Worm (Caenorhabditis elegans) whole organism, young adult: ENCODE measurements around the gene npr-12.

Experiments used
- B0019.2 ChIP-seq: fragments of 200-800 bp; sonication (Bioruptor generic); conservative IDR thresholded peaks from 2 replicates; pipeline ENCODE4 v1.3.6; 2022; ENCODE audit warnings: missing genetic modification reagents, missing genetic modification characterization, missing compliant biosample characterization
- B0261.1 ChIP-seq: sonication (generic microtip); optimal IDR thresholded peaks from 2 replicates; lab custom pipeline; 2016; ENCODE audit warnings: mild to moderate bottlenecking, missing genetic modification characterization, moderate library complexity, missing compliant biosample characterization
- F37B4.10 ChIP-seq: fragments of 200-800 bp; sonication (Bioruptor generic); IDR thresholded peaks from 2 replicates; pipeline ENCODE4 v1.3.6; 2022; ENCODE audit warnings: missing genetic modification characterization, missing compliant biosample characterization
- F39B2.1 ChIP-seq: fragments of 200-800 bp; sonication (Bioruptor generic); IDR thresholded peaks from 2 replicates; pipeline ENCODE4 v1.3.6; 2022; ENCODE audit warnings: missing genetic modification reagents, missing genetic modification characterization, missing compliant biosample characterization
- F49E8.2 ChIP-seq: sonication (generic microtip); optimal IDR thresholded peaks from 3 replicates; lab custom pipeline; 2017; ENCODE audit warnings: missing genetic modification characterization, mild to moderate bottlenecking, missing compliant biosample characterization, antibody characterized with exemption, moderate library complexity; ENCODE audit not compliant: insufficient read depth
- F55B11.4 ChIP-seq: sonication (generic microtip); optimal IDR thresholded peaks from 2 replicates; lab custom pipeline; 2016; ENCODE audit warnings: missing compliant biosample characterization, missing genetic modification characterization, borderline replicate concordance; ENCODE audit not compliant: insufficient read depth
- Y53G8AR.9 ChIP-seq: fragments of 200-800 bp; sonication (Bioruptor generic); conservative IDR thresholded peaks from 2 replicates; pipeline ENCODE4 v1.3.6; 2022; ENCODE audit warnings: missing genetic modification reagents, missing genetic modification characterization, missing compliant biosample characterization
- akir-1 ChIP-seq: fragments of 200-800 bp; sonication (Bioruptor generic); optimal IDR thresholded peaks from 2 replicates; lab custom pipeline; 2018; ENCODE audit warnings: mild to moderate bottlenecking, missing genetic modification characterization, moderate library complexity, missing compliant biosample characterization
- ama-1 ChIP-seq, 3 experiments: fragments of 150-350 bp in 1 of 3; sonication (generic microtip) in 2 of 3; optimal IDR thresholded peaks; 2 replicates each; lab custom pipeline; 2014 to 2018; ENCODE audit warnings: missing biosample characterization in 2 of 3, missing genetic modification characterization in 2 of 3, missing genetic modification reagents in 2 of 3
- atf-7 ChIP-seq: sonication (generic microtip); optimal IDR thresholded peaks from 2 replicates; lab custom pipeline; 2017; ENCODE audit warnings: mild to moderate bottlenecking, missing genetic modification characterization, missing compliant biosample characterization
- attf-3 ChIP-seq: fragments of 200-800 bp; sonication (Bioruptor generic); conservative IDR thresholded peaks from 2 replicates; pipeline ENCODE4 v1.3.6; 2022; ENCODE audit warnings: missing genetic modification reagents, missing genetic modification characterization, missing compliant biosample characterization
- attf-6 ChIP-seq: fragments of 200-800 bp; sonication (Bioruptor generic); IDR thresholded peaks from 2 replicates; pipeline ENCODE4 v1.3.6; 2022; ENCODE audit warnings: missing genetic modification reagents, missing genetic modification characterization, missing compliant biosample characterization
- bed-1 ChIP-seq: fragments of 200-800 bp; sonication (Bioruptor generic); IDR thresholded peaks from 2 replicates; pipeline ENCODE4 v1.3.6; 2022; ENCODE audit warnings: missing genetic modification reagents, missing genetic modification characterization, missing compliant biosample characterization
- ceh-58 ChIP-seq: fragments of 200-800 bp; sonication (Bioruptor generic); IDR thresholded peaks from 2 replicates; pipeline ENCODE4 v1.3.6; 2022; ENCODE audit warnings: missing genetic modification characterization, missing compliant biosample characterization
- dpl-1 ChIP-seq: fragments of 150-350 bp; optimal IDR thresholded peaks from 2 replicates; lab custom pipeline; 2014; ENCODE audit warnings: missing biosample characterization, missing genetic modification reagents, missing genetic modification characterization
- egrh-3 ChIP-seq: fragments of 200-800 bp; sonication (Bioruptor generic); IDR thresholded peaks from 2 replicates; pipeline ENCODE4 v1.3.6; 2022; ENCODE audit warnings: missing genetic modification reagents, missing genetic modification characterization, missing compliant biosample characterization
- ets-4 ChIP-seq: fragments of 200-800 bp; sonication (Bioruptor generic); optimal IDR thresholded peaks from 2 replicates; lab custom pipeline; 2018; ENCODE audit warnings: mild to moderate bottlenecking, missing genetic modification characterization, missing compliant biosample characterization
- gei-17 ChIP-seq: fragments of 200-800 bp; sonication (Bioruptor generic); optimal IDR thresholded peaks from 2 replicates; lab custom pipeline; 2018; ENCODE audit warnings: mild to moderate bottlenecking, missing genetic modification characterization, missing compliant biosample characterization
- him-1 ChIP-seq: sonication (generic microtip); optimal IDR thresholded peaks from 2 replicates; lab custom pipeline; 2016; ENCODE audit warnings: missing genotype, missing genetic modification reagents, missing genetic modification characterization, missing compliant biosample characterization
- hlh-26 ChIP-seq: fragments of 200-800 bp; sonication (Bioruptor generic); conservative IDR thresholded peaks from 2 replicates; pipeline ENCODE4 v1.3.6; 2022; ENCODE audit warnings: missing genetic modification reagents, missing genetic modification characterization, missing compliant biosample characterization
- hmg-1.2 ChIP-seq: fragments of 200-800 bp; sonication (Bioruptor generic); IDR thresholded peaks from 2 replicates; pipeline ENCODE4 v1.3.6; 2022; ENCODE audit warnings: missing genetic modification reagents, missing genetic modification characterization, missing compliant biosample characterization
- hrde-1 ChIP-seq: sonication (generic microtip); optimal IDR thresholded peaks from 2 replicates; lab custom pipeline; 2016; ENCODE audit warnings: missing genetic modification characterization, mild to moderate bottlenecking, missing compliant biosample characterization, moderate library complexity, missing genotype, missing genetic modification reagents, borderline replicate concordance
- hsf-1 ChIP-seq: fragments of 200-800 bp; sonication (Bioruptor generic); IDR thresholded peaks from 2 replicates; pipeline ENCODE4 v1.3.6; 2022; ENCODE audit warnings: missing genetic modification reagents, missing genetic modification characterization, missing compliant biosample characterization
- lag-1 ChIP-seq: fragments of 200-800 bp; sonication (Bioruptor generic); IDR thresholded peaks from 2 replicates; pipeline ENCODE4 v1.3.6; 2022; ENCODE audit warnings: missing genetic modification reagents, missing genetic modification characterization, missing compliant biosample characterization
- let-526 ChIP-seq: fragments of 200-800 bp; sonication (Bioruptor generic); IDR thresholded peaks from 2 replicates; pipeline ENCODE4 v1.3.6; 2022; ENCODE audit warnings: missing genetic modification reagents, missing genetic modification characterization, missing compliant biosample characterization
- let-607 ChIP-seq, 2 experiments: fragments of 200-800 bp in 1 of 2; sonication (Bioruptor generic) in 1 of 2; sonication (generic microtip) in 1 of 2; optimal IDR thresholded peaks; 2 replicates each; lab custom pipeline; 2016 to 2018; ENCODE audit warnings: mild to moderate bottlenecking in 2 of 2, missing compliant biosample characterization in 2 of 2, missing genetic modification characterization in 2 of 2, moderate library complexity in 2 of 2, missing genotype in 1 of 2
- lin-35 ChIP-seq, 3 experiments: fragments of 150-350 bp in 2 of 3; sonication (generic microtip) in 1 of 3; optimal IDR thresholded peaks; 2 replicates each; lab custom pipeline; 2014 to 2018; ENCODE audit warnings: missing biosample characterization in 3 of 3, missing genetic modification characterization in 3 of 3, missing genetic modification reagents in 3 of 3
- lsl-1 ChIP-seq: fragments of 200-800 bp; sonication (Bioruptor generic); optimal IDR thresholded peaks from 2 replicates; lab custom pipeline; 2018; ENCODE audit warnings: mild to moderate bottlenecking, missing genetic modification characterization, moderate library complexity, missing compliant biosample characterization
- madf-10 ChIP-seq: sonication (generic microtip); optimal IDR thresholded peaks from 2 replicates; lab custom pipeline; 2016; ENCODE audit warnings: mild to moderate bottlenecking, missing genetic modification characterization, missing compliant biosample characterization
- nhr-27 ChIP-seq: fragments of 200-800 bp; sonication (Bioruptor generic); optimal IDR thresholded peaks from 2 replicates; lab custom pipeline; 2018; ENCODE audit warnings: mild to moderate bottlenecking, missing genetic modification characterization, moderate library complexity, missing compliant biosample characterization
- nhr-90 ChIP-seq: sonication (generic microtip); optimal IDR thresholded peaks from 2 replicates; lab custom pipeline; 2016; ENCODE audit warnings: missing genotype, mild to moderate bottlenecking, missing genetic modification characterization, missing compliant biosample characterization
- pbrm-1 ChIP-seq: fragments of 200-800 bp; sonication (Bioruptor generic); IDR thresholded peaks from 2 replicates; pipeline ENCODE4 v1.3.6; 2022; ENCODE audit warnings: missing genetic modification reagents, missing genetic modification characterization, missing compliant biosample characterization
- rcor-1 ChIP-seq: fragments of 200-800 bp; sonication (Bioruptor generic); IDR thresholded peaks from 2 replicates; pipeline ENCODE4 v1.3.6; 2022; ENCODE audit warnings: missing genetic modification reagents, missing genetic modification characterization, missing compliant biosample characterization
- rpc-1 ChIP-seq, 2 experiments: fragments of 150-350 bp in 1 of 2; sonication (generic microtip) in 1 of 2; optimal IDR thresholded peaks; 2 replicates each; lab custom pipeline; 2014 to 2018; ENCODE audit warnings: missing biosample characterization in 1 of 2, missing genetic modification characterization in 1 of 2, missing genetic modification reagents in 1 of 2, missing genotype in 1 of 2
- sdz-38 ChIP-seq: sonication (generic microtip); optimal IDR thresholded peaks from 2 replicates; lab custom pipeline; 2016; ENCODE audit warnings: missing genotype, missing genetic modification characterization, missing compliant biosample characterization
- snpc-1.1 ChIP-seq: sonication (generic microtip); optimal IDR thresholded peaks from 2 replicates; lab custom pipeline; 2017; ENCODE audit warnings: missing genetic modification characterization, mild to moderate bottlenecking, missing compliant biosample characterization, antibody characterized with exemption, moderate library complexity, missing genotype, missing genetic modification reagents; ENCODE audit not compliant: insufficient read depth
- snpc-3.4 ChIP-seq: sonication (generic microtip); optimal IDR thresholded peaks from 2 replicates; lab custom pipeline; 2017; ENCODE audit warnings: missing genetic modification characterization, mild to moderate bottlenecking, missing compliant biosample characterization, antibody characterized with exemption, moderate library complexity, missing genotype, missing genetic modification reagents
- snpc-4 ChIP-seq, 5 experiments: fragments of 150-350 bp in 1 of 5; sonication (generic microtip) in 4 of 5; optimal IDR thresholded peaks; 2 replicates each; lab custom pipeline; 2014 to 2018; ENCODE audit warnings: missing genetic modification characterization in 5 of 5, missing biosample characterization in 3 of 5, antibody characterized with exemption in 2 of 5, mild to moderate bottlenecking in 2 of 5, missing compliant biosample characterization in 2 of 5, missing genotype in 2 of 5, moderate library complexity in 2 of 5, missing genetic modification reagents in 1 of 5
- somi-1 ChIP-seq: fragments of 200-800 bp; sonication (Bioruptor generic); optimal IDR thresholded peaks from 2 replicates; lab custom pipeline; 2018; ENCODE audit warnings: mild to moderate bottlenecking, missing genetic modification characterization, missing compliant biosample characterization
- tbp1 ChIP-seq: fragments of 200-800 bp; sonication (Bioruptor generic); optimal IDR thresholded peaks from 2 replicates; lab custom pipeline; 2018; ENCODE audit warnings: mild to moderate bottlenecking, missing genetic modification characterization, missing compliant biosample characterization
- xnd-1 ChIP-seq: sonication (generic microtip); optimal IDR thresholded peaks from 2 replicates; lab custom pipeline; 2016; ENCODE audit warnings: missing genotype, missing genetic modification reagents, missing genetic modification characterization, missing compliant biosample characterization
- zfh-2 ChIP-seq: fragments of 200-800 bp; sonication (Bioruptor generic); conservative IDR thresholded peaks from 2 replicates; pipeline ENCODE4 v1.3.6; 2022; ENCODE audit warnings: missing genetic modification reagents, missing genetic modification characterization, missing compliant biosample characterization
- zim-3 ChIP-seq: sonication (generic microtip); optimal IDR thresholded peaks from 2 replicates; lab custom pipeline; 2017; ENCODE audit warnings: mild to moderate bottlenecking, missing genetic modification characterization, moderate library complexity, missing compliant biosample characterization
- ztf-22 ChIP-seq: fragments of 200-800 bp; sonication (Bioruptor generic); optimal IDR thresholded peaks from 2 replicates; lab custom pipeline; 2018; ENCODE audit warnings: mild to moderate bottlenecking, missing genetic modification characterization, moderate library complexity, missing compliant biosample characterization
- ztf-6 ChIP-seq: fragments of 200-800 bp; sonication (Bioruptor generic); IDR thresholded peaks from 2 replicates; pipeline ENCODE4 v1.3.6; 2022; ENCODE audit warnings: missing genetic modification reagents, missing genetic modification characterization, missing compliant biosample characterization

npr-12 gene

ce11 chrIV:6912851-6913588, 24.4 kb downstream of the npr-12 start, which contains the start of gene T22D1.3:
T22D1.3 (plus strand) TSS chrIV:6913538.
- TF ChIP-seq somi-1 (GFP tag; lab: Kevin White, UChicago) (no peak), ztf-6 (GFP tag; lab: Robert Waterston, UW) (no peak), akir-1 (GFP tag; lab: Kevin White, UChicago) (no peak), dpl-1 (GFP tag; lab: Kevin White, UChicago) (no peak), atf-7 (tag; lab: Kevin White, UChicago) (no peak), lin-35 (GFP tag; optimal IDR thresholded peaks at IDR 0.05; lab: Kevin White, UChicago) (peak in 1 of 3 experiments; percentile 3), nhr-90 (tag; lab: Kevin White, UChicago) (no peak), nhr-27 (no peak), Y53G8AR.9 (GFP tag; lab: Robert Waterston, UW) (0 out of 2 replicates have a peak, but pooled peaks have one; percentile 61), snpc-1.1 (tag; lab: Kevin White, UChicago) (no peak), ceh-58 (GFP tag; lab: Robert Waterston, UW) (no peak), xnd-1 (no peak), B0261.1 (no peak), him-1 (no peak), egrh-3 (no peak), hrde-1 (peak; percentile 12), hlh-26 (GFP tag; lab: Robert Waterston, UW) (no peak), gei-17 (GFP tag; lab: Kevin White, UChicago) (no peak), attf-3 (GFP tag; lab: Robert Waterston, UW) (no peak), ets-4 (no peak), F55B11.4 (tag; lab: Kevin White, UChicago) (no peak), zim-3 (tag; lab: Kevin White, UChicago) (peak; percentile 56), ama-1 (optimal IDR thresholded peaks at IDR 0.05; lab: Kevin White, UChicago) (no peak), ama-1 (GFP tag; optimal IDR thresholded peaks at IDR 0.05; lab: Kevin White, UChicago) (peak in 1 of 2 experiments; percentile 31), attf-6 (GFP tag; lab: Robert Waterston, UW) (no peak), bed-1 (GFP tag; lab: Robert Waterston, UW) (no peak), lsl-1 (GFP tag; lab: Kevin White, UChicago) (no peak), let-526 (GFP tag; lab: Robert Waterston, UW) (no peak), F39B2.1 (GFP tag; lab: Robert Waterston, UW) (no peak), snpc-3.4 (tag; lab: Kevin White, UChicago) (peak; percentile 9), lag-1 (GFP tag; lab: Robert Waterston, UW) (no peak), madf-10 (no peak), let-607 (tag; optimal IDR thresholded peaks at IDR 0.05; lab: Kevin White, UChicago) (no peak), ztf-22 (GFP tag; lab: Kevin White, UChicago) (no peak), hmg-1.2 (GFP tag; lab: Robert Waterston, UW) (peak; percentile 18; the same call in 1 of the 2 replicates), tbp1 (peak; percentile 37), F37B4.10 (GFP tag; lab: Robert Waterston, UW) (no peak), hsf-1 (0 out of 2 replicates have a peak, but pooled peaks have one; percentile 57), sdz-38 (tag; lab: Kevin White, UChicago) (no peak), pbrm-1 (GFP tag; lab: Robert Waterston, UW) (no peak), rcor-1 (GFP tag; lab: Robert Waterston, UW) (no peak), F49E8.2 (tag; lab: Kevin White, UChicago) (no peak), snpc-4 (GFP tag; optimal IDR thresholded peaks at IDR 0.05; lab: Kevin White, UChicago) (no peak), snpc-4 (tag; optimal IDR thresholded peaks at IDR 0.05; lab: Kevin White, UChicago) (peak in 1 of 4 experiments; percentile 50), B0019.2 (GFP tag; lab: Robert Waterston, UW) (no peak), zfh-2 (no peak), rpc-1 (optimal IDR thresholded peaks at IDR 0.05; lab: Kevin White, UChicago) (no peak), rpc-1 (tag; optimal IDR thresholded peaks at IDR 0.05; lab: Kevin White, UChicago) (no peak)
